Worm (Caenorhabditis elegans) whole organism, L4 larva: ENCODE data around the gene Y54F10BM.22.

Source experiments
- Y48G9A.11 ChIP-seq: fragments of 200-800 bp; sonication (Bioruptor generic); IDR thresholded peaks from 2 replicates; pipeline ENCODE4 v1.3.6; 2022; ENCODE audit warnings: missing genetic modification reagents, missing genetic modification characterization, missing compliant biosample characterization
- aly-2 ChIP-seq: sonication (generic microtip); optimal IDR thresholded peaks from 2 replicates; lab custom pipeline; 2018; ENCODE audit warnings: missing biosample characterization, missing genetic modification characterization
- daf-8 ChIP-seq: fragments of 200-800 bp; sonication (Bioruptor generic); IDR thresholded peaks from 2 replicates; pipeline ENCODE4 v1.3.6; 2022; ENCODE audit warnings: missing genetic modification characterization, missing compliant biosample characterization
- lsy-2 ChIP-seq, 2 experiments: fragments of 150-350 bp in 1 of 2; sonication (generic microtip) in 1 of 2; optimal IDR thresholded peaks; 2 replicates each; lab custom pipeline; 2014 to 2017; ENCODE audit warnings: missing biosample characterization in 2 of 2, missing genetic modification characterization in 2 of 2
- pha-4 ChIP-seq, 2 experiments: fragments of 150-350 bp in 1 of 2; fragments of 200-800 bp in 1 of 2; sonication (Bioruptor generic) in 1 of 2; IDR thresholded peaks in 1 of 2; optimal IDR thresholded peaks in 1 of 2; 2 replicates each; pipeline versions ENCODE4 v1.3.6 to Lab custom; 2014 to 2022; ENCODE audit warnings: missing genetic modification characterization in 2 of 2, missing genetic modification reagents in 2 of 2, missing biosample characterization in 1 of 2, missing compliant biosample characterization in 1 of 2
- pqm-1 ChIP-seq: sonication (generic microtip); optimal IDR thresholded peaks from 2 replicates; lab custom pipeline; 2017; ENCODE audit warnings: missing biosample characterization, missing genetic modification characterization
- zfp-3 ChIP-seq: fragments of 200-800 bp; sonication (Bioruptor generic); conservative IDR thresholded peaks from 2 replicates; pipeline ENCODE4 v1.3.6; 2022; ENCODE audit warnings: missing genetic modification reagents, missing genetic modification characterization, missing compliant biosample characterization
- ztf-11 ChIP-seq: fragments of 150-350 bp; optimal IDR thresholded peaks from 2 replicates; lab custom pipeline; 2014; ENCODE audit warnings: missing biosample characterization, missing genetic modification characterization

- TF ChIP-seq ztf-11 (tag; lab: Kevin White, UChicago) (no peak), zfp-3 (GFP tag; lab: Robert Waterston, UW) (no peak), lsy-2 (tag; optimal IDR thresholded peaks at IDR 0.05; lab: Kevin White, UChicago) (no peak), pqm-1 (tag; lab: Kevin White, UChicago) (no peak), pha-4 (GFP tag; IDR thresholded peaks at IDR 0.05; lab: Robert Waterston, UW) (no peak), pha-4 (tag; optimal IDR thresholded peaks at IDR 0.05; lab: Kevin White, UChicago) (no peak), daf-8 (GFP tag; lab: Robert Waterston, UW) (no peak), aly-2 (no peak), Y48G9A.11 (no peak)
Measured at ce11 chrIII:2304149-2304548, 23.4 kb downstream of the Y54F10BM.22 start.
